Fruit fly (Drosophila melanogaster): ENCODE results near the gene CG31988.

dm6 chr2L:21187753-21188152, 14.8 kb downstream of the CG31988 start:
- no peak for TF ChIP-seq HLH106 (tag; optimal IDR thresholded peaks at IDR 0.05)
- TF ChIP-seq Jra (GFP tag; optimal IDR thresholded peaks at IDR 0.05) = no peak
- TF ChIP-seq usp (GFP tag; optimal IDR thresholded peaks at IDR 0.05) = no peak
- TF ChIP-seq Hr78 (GFP tag; optimal IDR thresholded peaks at IDR 0.05) = no peak
- no peak for TF ChIP-seq Mio (GFP tag; optimal IDR thresholded peaks at IDR 0.05)
- no peak for TF ChIP-seq h (GFP tag; optimal IDR thresholded peaks at IDR 0.05)
- no peak for TF ChIP-seq dsf (GFP tag; optimal IDR thresholded peaks at IDR 0.05; ENCODE audit: borderline replicate concordance)
- no peak for TF ChIP-seq CG32264 (GFP tag; optimal IDR thresholded peaks at IDR 0.05)
- no peak for TF ChIP-seq tai (GFP tag; optimal IDR thresholded peaks at IDR 0.05)
- TF ChIP-seq rgr (GFP tag; optimal IDR thresholded peaks at IDR 0.05) = no peak
- no peak for TF ChIP-seq ey (GFP tag; optimal IDR thresholded peaks at IDR 0.05)
- no peak for TF ChIP-seq Abd-B (GFP tag; optimal IDR thresholded peaks at IDR 0.05)

Measured in whole organism, wandering third instar larva.